Worm (Caenorhabditis elegans) whole organism, late embryonic: ENCODE data around the gene fbxb-58.

Experiments
- C38D4.7 ChIP-seq: fragments of 200-800 bp; sonication (Bioruptor generic); optimal IDR thresholded peaks from 2 replicates; lab custom pipeline; 2018; ENCODE audit warnings: mild to moderate bottlenecking, missing genetic modification characterization, moderate library complexity, missing compliant biosample characterization
- K02D7.2 ChIP-seq: sonication (generic microtip); optimal IDR thresholded peaks from 2 replicates; lab custom pipeline; 2017; ENCODE audit warnings: mild to moderate bottlenecking, missing genetic modification characterization, missing compliant biosample characterization
- K09A11.1 ChIP-seq: sonication (generic microtip); optimal IDR thresholded peaks from 2 replicates; lab custom pipeline; 2017; ENCODE audit warnings: antibody characterized with exemption, mild to moderate bottlenecking, missing genetic modification characterization, missing compliant biosample characterization; ENCODE audit not compliant: insufficient read depth
- T23F11.4 ChIP-seq: fragments of 200-800 bp; sonication (Bioruptor generic); optimal IDR thresholded peaks from 2 replicates; lab custom pipeline; 2018; ENCODE audit warnings: mild to moderate bottlenecking, missing genetic modification characterization, missing compliant biosample characterization
- ama-1 ChIP-seq: fragments of 150-350 bp; optimal IDR thresholded peaks from 2 replicates; lab custom pipeline; 2014
- ceh-19 ChIP-seq: fragments of 200-800 bp; sonication (Bioruptor generic); optimal IDR thresholded peaks from 2 replicates; lab custom pipeline; 2018; ENCODE audit warnings: mild to moderate bottlenecking, missing genetic modification characterization, missing compliant biosample characterization
- ceh-22 ChIP-seq: sonication (generic microtip); optimal IDR thresholded peaks from 2 replicates; lab custom pipeline; 2017; ENCODE audit warnings: missing biosample characterization, missing genetic modification characterization
- ceh-30 ChIP-seq: fragments of 150-350 bp; optimal IDR thresholded peaks from 2 replicates; lab custom pipeline; 2014; ENCODE audit warnings: missing biosample characterization, missing genetic modification characterization
- ceh-34 ChIP-seq: sonication (generic microtip); optimal IDR thresholded peaks from 2 replicates; lab custom pipeline; 2016; ENCODE audit warnings: mild to moderate bottlenecking, missing genetic modification characterization, missing compliant biosample characterization
- ceh-45 ChIP-seq: fragments of 200-800 bp; sonication (Bioruptor generic); IDR thresholded peaks from 2 replicates; pipeline ENCODE4 v1.3.6; 2022; ENCODE audit warnings: missing genetic modification reagents, missing genetic modification characterization, missing compliant biosample characterization
- ceh-48 ChIP-seq: sonication (generic microtip); optimal IDR thresholded peaks from 2 replicates; lab custom pipeline; 2016; ENCODE audit warnings: missing genetic modification characterization, inconsistent platforms, missing compliant biosample characterization
- che-1 ChIP-seq: sonication (generic microtip); optimal IDR thresholded peaks from 2 replicates; lab custom pipeline; 2016; ENCODE audit warnings: mild to moderate bottlenecking, missing genetic modification characterization, missing compliant biosample characterization
- dve-1 ChIP-seq: sonication (generic microtip); optimal IDR thresholded peaks from 2 replicates; lab custom pipeline; 2017; ENCODE audit warnings: antibody characterized with exemption, mild to moderate bottlenecking, missing genetic modification characterization, missing compliant biosample characterization
- elt-2 ChIP-seq: sonication (generic microtip); optimal IDR thresholded peaks from 2 replicates; lab custom pipeline; 2016; ENCODE audit warnings: missing genetic modification reagents, missing genetic modification characterization, missing compliant biosample characterization
- elt-4 ChIP-seq: sonication (generic microtip); optimal IDR thresholded peaks from 2 replicates; lab custom pipeline; 2016; ENCODE audit warnings: missing genetic modification characterization, missing compliant biosample characterization
- eyg-1 ChIP-seq: sonication (generic microtip); optimal IDR thresholded peaks from 2 replicates; lab custom pipeline; 2016; ENCODE audit warnings: missing genotype, missing genetic modification characterization, missing compliant biosample characterization
- fkh-10 ChIP-seq: fragments of 150-350 bp; optimal IDR thresholded peaks from 2 replicates; lab custom pipeline; 2014; ENCODE audit warnings: missing biosample characterization, missing genetic modification reagents, missing genetic modification characterization
- gmeb-2 ChIP-seq: sonication (generic microtip); optimal IDR thresholded peaks from 2 replicates; lab custom pipeline; 2016; ENCODE audit warnings: missing genetic modification characterization, inconsistent platforms, missing compliant biosample characterization
- hlh-13 ChIP-seq: fragments of 200-800 bp; sonication (Bioruptor generic); optimal IDR thresholded peaks from 2 replicates; lab custom pipeline; 2018; ENCODE audit warnings: mild to moderate bottlenecking, missing genetic modification characterization, missing compliant biosample characterization
- hlh-15 ChIP-seq: sonication (generic microtip); optimal IDR thresholded peaks from 2 replicates; lab custom pipeline; 2016; ENCODE audit warnings: missing genetic modification characterization, missing compliant biosample characterization
- hlh-30 ChIP-seq: sonication (generic microtip); optimal IDR thresholded peaks from 2 replicates; lab custom pipeline; 2017; ENCODE audit warnings: antibody characterized with exemption, missing genetic modification characterization, missing compliant biosample characterization; ENCODE audit not compliant: insufficient read depth
- hlh-8 ChIP-seq: sonication (generic microtip); optimal IDR thresholded peaks from 2 replicates; lab custom pipeline; 2016; ENCODE audit warnings: missing genotype, missing genetic modification characterization, missing compliant biosample characterization
- lim-6 ChIP-seq: sonication (generic microtip); optimal IDR thresholded peaks from 2 replicates; lab custom pipeline; 2016; ENCODE audit warnings: missing genetic modification characterization, missing compliant biosample characterization
- lin-11 ChIP-seq: fragments of 200-800 bp; sonication (Bioruptor generic); optimal IDR thresholded peaks from 2 replicates; lab custom pipeline; 2018; ENCODE audit warnings: mild to moderate bottlenecking, missing genetic modification characterization, missing compliant biosample characterization
- mec-3 ChIP-seq: sonication (generic microtip); optimal IDR thresholded peaks from 2 replicates; lab custom pipeline; 2016; ENCODE audit warnings: borderline replicate concordance, missing genetic modification characterization, missing compliant biosample characterization
- nfya-1 ChIP-seq: sonication (generic microtip); optimal IDR thresholded peaks from 2 replicates; lab custom pipeline; 2017; ENCODE audit warnings: missing genetic modification characterization, mild to moderate bottlenecking, missing compliant biosample characterization, antibody characterized with exemption, moderate library complexity
- nhr-232 ChIP-seq: sonication (generic microtip); optimal IDR thresholded peaks from 2 replicates; lab custom pipeline; 2016; ENCODE audit warnings: missing genetic modification characterization, missing compliant biosample characterization
- odd-2 ChIP-seq: sonication (generic microtip); optimal IDR thresholded peaks from 2 replicates; lab custom pipeline; 2017; ENCODE audit warnings: antibody characterized with exemption, mild to moderate bottlenecking, missing genetic modification characterization, missing compliant biosample characterization
- pag-3 ChIP-seq: sonication (generic microtip); optimal IDR thresholded peaks from 2 replicates; lab custom pipeline; 2016; ENCODE audit warnings: missing compliant biosample characterization, missing genetic modification characterization, borderline replicate concordance
- pqm-1 ChIP-seq: sonication (generic microtip); optimal IDR thresholded peaks from 2 replicates; lab custom pipeline; 2016; ENCODE audit warnings: missing genetic modification characterization, missing compliant biosample characterization
- pros-1 ChIP-seq: fragments of 150-350 bp; optimal IDR thresholded peaks from 2 replicates; lab custom pipeline; 2014; ENCODE audit warnings: missing biosample characterization, missing genetic modification reagents, missing genetic modification characterization
- ref-2 ChIP-seq: sonication (generic microtip); optimal IDR thresholded peaks from 2 replicates; lab custom pipeline; 2016; ENCODE audit warnings: missing genetic modification characterization, missing compliant biosample characterization
- rnt-1 ChIP-seq: sonication (generic microtip); optimal IDR thresholded peaks from 2 replicates; lab custom pipeline; 2016; ENCODE audit warnings: missing genetic modification characterization, missing compliant biosample characterization
- sdc-2 ChIP-seq: sonication (generic microtip); optimal IDR thresholded peaks from 2 replicates; lab custom pipeline; 2016; ENCODE audit warnings: missing genotype, missing genetic modification characterization, missing compliant biosample characterization
- sox-2 ChIP-seq: fragments of 200-800 bp; sonication (Bioruptor generic); IDR thresholded peaks from 2 replicates; pipeline ENCODE4 v1.3.6; 2022; ENCODE audit warnings: missing genetic modification reagents, missing genetic modification characterization, missing compliant biosample characterization
- sox-4 ChIP-seq: sonication (generic microtip); optimal IDR thresholded peaks from 2 replicates; lab custom pipeline; 2017; ENCODE audit warnings: mild to moderate bottlenecking, missing genetic modification characterization, inconsistent platforms, missing compliant biosample characterization
- syd-9 ChIP-seq: sonication (generic microtip); optimal IDR thresholded peaks from 2 replicates; lab custom pipeline; 2016; ENCODE audit warnings: mild to moderate bottlenecking, missing genetic modification characterization, moderate library complexity, missing compliant biosample characterization
- tbx-7 ChIP-seq: sonication (generic microtip); optimal IDR thresholded peaks from 2 replicates; lab custom pipeline; 2016; ENCODE audit warnings: missing genotype, missing genetic modification characterization, missing compliant biosample characterization
- unc-42 ChIP-seq: sonication (generic microtip); optimal IDR thresholded peaks from 2 replicates; lab custom pipeline; 2016; ENCODE audit warnings: missing genotype, missing genetic modification characterization, missing compliant biosample characterization
- unc-86 ChIP-seq: sonication (generic microtip); optimal IDR thresholded peaks from 2 replicates; lab custom pipeline; 2016; ENCODE audit warnings: missing genetic modification characterization, missing compliant biosample characterization
- ztf-16 ChIP-seq: sonication (generic microtip); optimal IDR thresholded peaks from 2 replicates; lab custom pipeline; 2017; ENCODE audit warnings: missing genetic modification characterization, missing compliant biosample characterization

The fbxb-58 gene

ce11 chrX:1627013-1627412 lies 924 bp upstream of the fbxb-58 start (continued):
- TF ChIP-seq hlh-30 (tag; lab: Kevin White, UChicago) (peak; percentile 17), ceh-45 (GFP tag; lab: Robert Waterston, UW) (0 out of 2 replicates have a peak, but pooled peaks have one; percentile 28), K02D7.2 (tag; lab: Kevin White, UChicago) (peak; percentile 6), fkh-10 (GFP tag; lab: Kevin White, UChicago) (no peak), rnt-1 (tag; lab: Kevin White, UChicago) (peak; percentile 82), T23F11.4 (GFP tag; lab: Kevin White, UChicago) (peak; percentile 24), elt-2 (tag; lab: Kevin White, UChicago) (peak; percentile 72), lin-11 (peak; percentile 10), dve-1 (peak; percentile 90), ztf-16 (tag; lab: Kevin White, UChicago) (peak; percentile 85), pqm-1 (tag; lab: Kevin White, UChicago) (peak; percentile 56), eyg-1 (tag; lab: Kevin White, UChicago) (no peak), sdc-2 (tag; lab: Kevin White, UChicago) (peak; percentile 99), pros-1 (tag; lab: Kevin White, UChicago) (peak; percentile 63), ceh-22 (tag; lab: Kevin White, UChicago) (no peak), nhr-232 (tag; lab: Kevin White, UChicago) (peak; percentile 31), gmeb-2 (tag; lab: Kevin White, UChicago) (peak; percentile 54), ceh-30 (peak; percentile 80), mec-3 (tag; lab: Kevin White, UChicago) (no peak), syd-9 (peak; percentile 77), K09A11.1 (tag; lab: Kevin White, UChicago) (peak; percentile 62), sox-4 (peak; percentile 67), ceh-34 (tag; lab: Kevin White, UChicago) (peak; percentile 77), ceh-19 (GFP tag; lab: Kevin White, UChicago) (no peak), ref-2 (tag; lab: Kevin White, UChicago) (peak; percentile 91), hlh-8 (peak; percentile 37), ama-1 (lab: Kevin White, UChicago) (no peak), elt-4 (tag; lab: Kevin White, UChicago) (no peak), hlh-13 (GFP tag; lab: Kevin White, UChicago) (peak; percentile 3), unc-86 (tag; lab: Kevin White, UChicago) (peak; percentile 60)
- TF ChIP-seq, all 69 proteins: peak for 46

ce11 chrX:1629746-1630145 lies 1.8 kb downstream of the fbxb-58 start:
- TF ChIP-seq unc-42 (no peak), rnt-1 (tag; lab: Kevin White, UChicago) (no peak), tbx-7 (no peak), che-1 (tag; lab: Kevin White, UChicago) (no peak), C38D4.7 (no peak), lim-6 (no peak), K02D7.2 (tag; lab: Kevin White, UChicago) (no peak), sox-2 (GFP tag; lab: Robert Waterston, UW) (no peak), odd-2 (tag; lab: Kevin White, UChicago) (no peak), ceh-48 (tag; lab: Kevin White, UChicago) (no peak), nfya-1 (tag; lab: Kevin White, UChicago) (no peak), pag-3 (no peak), hlh-15 (tag; lab: Kevin White, UChicago) (no peak)
